Worm (Caenorhabditis elegans) whole organism, L2 larva: ENCODE results near the gene F42C5.3.

Experiments used
- Y55F3AM.14 ChIP-seq: fragments of 200-800 bp; sonication (Bioruptor generic); optimal IDR thresholded peaks from 2 replicates; lab custom pipeline; 2018; ENCODE audit warnings: mild to moderate bottlenecking, missing genetic modification characterization, missing compliant biosample characterization
- crh-2 ChIP-seq: sonication (generic microtip); optimal IDR thresholded peaks from 2 replicates; lab custom pipeline; 2017; ENCODE audit warnings: missing biosample characterization, missing genetic modification characterization
- dmd-4 ChIP-seq: sonication (generic microtip); optimal IDR thresholded peaks from 2 replicates; lab custom pipeline; 2017; ENCODE audit warnings: missing biosample characterization, missing genetic modification characterization
- egl-27 ChIP-seq: sonication (generic microtip); optimal IDR thresholded peaks from 3 replicates; lab custom pipeline; 2017; ENCODE audit warnings: missing biosample characterization, missing genetic modification reagents, missing genetic modification characterization
- elt-1 ChIP-seq: fragments of 150-350 bp; optimal IDR thresholded peaks from 2 replicates; lab custom pipeline; 2014; ENCODE audit warnings: missing biosample characterization, missing genetic modification characterization
- fos-1 ChIP-seq: fragments of 150-350 bp; optimal IDR thresholded peaks from 2 replicates; lab custom pipeline; 2014; ENCODE audit warnings: missing biosample characterization, missing genetic modification characterization
- gmeb-1 ChIP-seq: fragments of 150-350 bp; optimal IDR thresholded peaks from 2 replicates; lab custom pipeline; 2014; ENCODE audit warnings: missing biosample characterization, missing genetic modification characterization
- lsy-2 ChIP-seq, 2 experiments: fragments of 150-350 bp in 1 of 2; sonication (generic microtip) in 1 of 2; optimal IDR thresholded peaks; 2 replicates each; lab custom pipeline; 2014 to 2017; ENCODE audit warnings: missing biosample characterization in 2 of 2, missing genetic modification characterization in 2 of 2
- mbf-1 ChIP-seq: sonication (generic microtip); optimal IDR thresholded peaks from 2 replicates; lab custom pipeline; 2017; ENCODE audit warnings: missing biosample characterization, missing genetic modification characterization
- nhr-21 ChIP-seq: fragments of 150-350 bp; optimal IDR thresholded peaks from 2 replicates; lab custom pipeline; 2014; ENCODE audit warnings: missing biosample characterization, missing genetic modification characterization
- nhr-25 ChIP-seq: fragments of 150-350 bp; sonication (generic microtip); optimal IDR thresholded peaks from 3 replicates; lab custom pipeline; 2014; ENCODE audit warnings: missing biosample characterization, missing genetic modification characterization
- nhr-6 ChIP-seq: fragments of 150-350 bp; optimal IDR thresholded peaks from 2 replicates; lab custom pipeline; 2014; ENCODE audit warnings: missing biosample characterization, missing genetic modification characterization
- nhr-77 ChIP-seq: fragments of 150-350 bp; optimal IDR thresholded peaks from 2 replicates; lab custom pipeline; 2014; ENCODE audit warnings: missing biosample characterization, missing genetic modification characterization
- skn-1 ChIP-seq: sonication (generic microtip); optimal IDR thresholded peaks from 2 replicates; lab custom pipeline; 2017; ENCODE audit warnings: missing biosample characterization, missing genetic modification characterization
- unc-55 ChIP-seq: fragments of 150-350 bp; sonication (generic microtip); optimal IDR thresholded peaks from 3 replicates; lab custom pipeline; 2014; ENCODE audit warnings: missing biosample characterization, missing genetic modification reagents, missing genetic modification characterization
- ztf-1 ChIP-seq: fragments of 200-800 bp; sonication (Bioruptor generic); conservative IDR thresholded peaks from 2 replicates; pipeline ENCODE4 v1.3.6; 2022; ENCODE audit warnings: missing genetic modification characterization, missing compliant biosample characterization
- ztf-4 ChIP-seq: fragments of 150-350 bp; optimal IDR thresholded peaks from 2 replicates; lab custom pipeline; 2014; ENCODE audit warnings: missing biosample characterization, missing genetic modification characterization

Gene F42C5.3

DNA sequence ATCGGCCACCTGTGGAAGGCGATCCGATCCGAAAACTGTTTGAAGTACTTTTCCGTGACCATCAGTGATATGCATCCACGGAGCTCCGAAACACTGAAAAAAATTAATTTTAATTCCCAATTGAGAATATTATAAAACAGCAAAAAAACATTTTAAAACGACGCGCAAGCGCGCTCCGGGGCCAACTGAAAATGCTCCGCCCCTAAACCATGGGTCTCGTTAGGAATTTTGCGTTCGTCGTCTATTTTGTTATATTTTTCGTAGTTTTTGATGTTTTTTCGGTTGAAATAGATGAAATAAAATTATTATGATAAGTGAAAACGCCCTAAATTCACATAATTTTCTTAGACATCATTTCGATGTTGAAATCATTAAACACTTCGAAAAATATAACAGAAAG is 46.8 kb downstream of the F42C5.3 start:
- no peak for TF ChIP-seq ztf-4
- peak; percentile 25 for TF ChIP-seq nhr-25 (tag; lab: Kevin White, UChicago)
- TF ChIP-seq, all 48 proteins: peak for 1

DNA sequence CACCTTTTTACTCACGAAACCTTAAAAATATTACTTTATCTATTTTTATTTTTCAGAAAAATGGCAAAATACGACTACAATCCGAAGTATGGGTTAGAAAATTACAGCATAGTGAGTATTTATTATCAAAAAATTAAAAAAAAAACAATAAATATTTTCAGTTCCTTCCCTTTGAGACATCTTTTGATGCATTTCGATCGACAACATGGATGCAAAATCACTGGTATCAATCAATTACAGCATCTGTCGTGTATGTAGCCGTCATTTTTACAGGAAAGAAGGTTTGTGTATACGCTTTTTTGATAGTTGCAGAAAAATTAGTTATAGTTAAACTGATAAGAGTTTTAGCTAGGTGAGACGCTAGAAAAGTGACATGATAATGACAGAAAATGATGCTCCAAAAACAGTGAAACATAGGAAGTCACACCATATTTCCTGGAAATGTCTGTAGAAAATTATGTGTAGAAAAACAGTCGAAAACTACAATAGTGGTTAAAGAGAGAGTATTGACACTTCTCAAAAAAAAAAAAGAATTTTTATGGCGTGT is 49.6 kb downstream of the F42C5.3 start, which contains the start of gene elo-3:
elo-3 (plus strand) TSS at position 51 of the 547 bp plus-strand sequence.
- TF ChIP-seq unc-55 (GFP tag; lab: Kevin White, UChicago) (no peak), fos-1 (tag; lab: Kevin White, UChicago) (peak; percentile 61)

DNA sequence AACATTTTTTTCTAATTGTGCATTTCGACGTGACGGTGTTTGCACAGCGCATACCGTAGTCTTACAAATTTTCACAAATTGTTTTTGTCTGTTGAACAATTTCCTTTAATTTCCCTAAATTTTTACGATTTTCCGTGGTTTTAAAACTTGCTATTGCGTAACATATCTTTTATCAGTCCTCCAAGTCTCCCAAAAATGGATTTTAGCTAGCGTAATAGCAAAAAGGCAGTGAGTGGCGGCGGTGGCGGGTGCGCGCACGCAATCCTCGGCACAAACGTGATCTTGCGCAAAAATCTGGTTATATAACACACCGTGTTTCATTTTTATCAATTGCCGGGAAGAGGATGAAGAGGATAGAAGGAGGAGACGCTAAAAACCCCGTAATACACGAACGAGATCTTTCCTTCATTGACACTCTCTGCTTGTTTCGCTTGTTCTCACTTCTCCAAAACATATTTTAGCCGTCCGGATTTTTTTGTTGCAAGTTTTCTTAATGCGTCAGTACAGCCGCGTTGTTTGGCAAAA is 51.1 kb downstream of the F42C5.3 start:
- TF ChIP-seq crh-2 (no peak), ztf-1 (GFP tag; lab: Robert Waterston, UW) (no peak), dmd-4 (tag; lab: Kevin White, UChicago) (no peak), egl-27 (tag; lab: Kevin White, UChicago) (no peak), elt-1 (no peak), gmeb-1 (no peak), skn-1 (no peak), nhr-77 (tag; lab: Kevin White, UChicago) (no peak), lsy-2 (tag; optimal IDR thresholded peaks at IDR 0.05; lab: Kevin White, UChicago) (peak in 1 of 2 experiments; percentile 15), Y55F3AM.14 (GFP tag; lab: Kevin White, UChicago) (no peak), nhr-6 (tag; lab: Kevin White, UChicago) (no peak), mbf-1 (tag; lab: Kevin White, UChicago) (no peak), nhr-21 (peak; percentile 47)
